Worm (Caenorhabditis elegans) whole organism, late embryonic: ENCODE results near the gene ZK1240.11.

Experiments
- C38D4.7 ChIP-seq: fragments of 200-800 bp; sonication (Bioruptor generic); optimal IDR thresholded peaks from 2 replicates; lab custom pipeline; 2018; ENCODE audit warnings: mild to moderate bottlenecking, missing genetic modification characterization, moderate library complexity, missing compliant biosample characterization
- F13H6.1 ChIP-seq: sonication (generic microtip); optimal IDR thresholded peaks from 2 replicates; lab custom pipeline; 2016; ENCODE audit warnings: missing genetic modification characterization, missing compliant biosample characterization
- K02D7.2 ChIP-seq: sonication (generic microtip); optimal IDR thresholded peaks from 2 replicates; lab custom pipeline; 2017; ENCODE audit warnings: mild to moderate bottlenecking, missing genetic modification characterization, missing compliant biosample characterization
- T23F11.4 ChIP-seq: fragments of 200-800 bp; sonication (Bioruptor generic); optimal IDR thresholded peaks from 2 replicates; lab custom pipeline; 2018; ENCODE audit warnings: mild to moderate bottlenecking, missing genetic modification characterization, missing compliant biosample characterization
- ama-1 ChIP-seq: fragments of 150-350 bp; optimal IDR thresholded peaks from 2 replicates; lab custom pipeline; 2014
- ceh-24 ChIP-seq: sonication (generic microtip); optimal IDR thresholded peaks from 2 replicates; lab custom pipeline; 2016; ENCODE audit warnings: mild to moderate bottlenecking, missing genetic modification characterization, missing compliant biosample characterization
- ceh-30 ChIP-seq: fragments of 150-350 bp; optimal IDR thresholded peaks from 2 replicates; lab custom pipeline; 2014; ENCODE audit warnings: missing biosample characterization, missing genetic modification characterization
- ceh-48 ChIP-seq: sonication (generic microtip); optimal IDR thresholded peaks from 2 replicates; lab custom pipeline; 2016; ENCODE audit warnings: missing genetic modification characterization, inconsistent platforms, missing compliant biosample characterization
- ets-4 ChIP-seq: sonication (generic microtip); optimal IDR thresholded peaks from 2 replicates; lab custom pipeline; 2016; ENCODE audit warnings: missing genetic modification characterization, missing compliant biosample characterization
- hlh-15 ChIP-seq: sonication (generic microtip); optimal IDR thresholded peaks from 2 replicates; lab custom pipeline; 2016; ENCODE audit warnings: missing genetic modification characterization, missing compliant biosample characterization
- pha-4 ChIP-seq: fragments of 150-350 bp; optimal IDR thresholded peaks from 2 replicates; lab custom pipeline; 2018; ENCODE audit warnings: missing biosample characterization, missing genetic modification reagents, missing genetic modification characterization
- tbx-2 ChIP-seq: sonication (generic microtip); optimal IDR thresholded peaks from 2 replicates; lab custom pipeline; 2016; ENCODE audit warnings: missing genetic modification characterization, missing compliant biosample characterization
- unc-86 ChIP-seq: sonication (generic microtip); optimal IDR thresholded peaks from 2 replicates; lab custom pipeline; 2016; ENCODE audit warnings: missing genetic modification characterization, missing compliant biosample characterization
- zip-5 ChIP-seq: sonication (generic microtip); optimal IDR thresholded peaks from 2 replicates; lab custom pipeline; 2016; ENCODE audit warnings: missing genetic modification characterization, missing compliant biosample characterization

- TF ChIP-seq pha-4 (no peak), F13H6.1 (tag; lab: Kevin White, UChicago) (no peak), C38D4.7 (GFP tag; lab: Kevin White, UChicago) (no peak), zip-5 (tag; lab: Kevin White, UChicago) (no peak), unc-86 (tag; lab: Kevin White, UChicago) (no peak), ama-1 (lab: Kevin White, UChicago) (no peak), ceh-24 (no peak), T23F11.4 (GFP tag; lab: Kevin White, UChicago) (no peak), tbx-2 (tag; lab: Kevin White, UChicago) (no peak), K02D7.2 (tag; lab: Kevin White, UChicago) (no peak), ceh-48 (tag; lab: Kevin White, UChicago) (no peak), ceh-30 (tag; lab: Kevin White, UChicago) (no peak), hlh-15 (no peak), ets-4 (tag; lab: Kevin White, UChicago) (no peak)
Observed at ce11 chrII:2359965-2360364, 34.9 kb downstream of the ZK1240.11 start, which contains the start of gene F43C11.16.
